Worm (Caenorhabditis elegans) whole organism, young adult: ENCODE data around the gene Y39F10A.1.

Experiments
- D2030.7 ChIP-seq: fragments of 200-800 bp; sonication (Bioruptor generic); IDR thresholded peaks from 2 replicates; pipeline ENCODE4 v1.3.6; 2022; ENCODE audit warnings: missing genetic modification reagents, missing genetic modification characterization, missing compliant biosample characterization
- F49E8.2 ChIP-seq: sonication (generic microtip); optimal IDR thresholded peaks from 3 replicates; lab custom pipeline; 2017; ENCODE audit warnings: missing genetic modification characterization, mild to moderate bottlenecking, missing compliant biosample characterization, antibody characterized with exemption, moderate library complexity; ENCODE audit not compliant: insufficient read depth
- F55B11.4 ChIP-seq: sonication (generic microtip); optimal IDR thresholded peaks from 2 replicates; lab custom pipeline; 2016; ENCODE audit warnings: missing compliant biosample characterization, missing genetic modification characterization, borderline replicate concordance; ENCODE audit not compliant: insufficient read depth
- F57A8.1 ChIP-seq: fragments of 200-800 bp; sonication (Bioruptor generic); optimal IDR thresholded peaks from 2 replicates; lab custom pipeline; 2018; ENCODE audit warnings: mild to moderate bottlenecking, missing genetic modification characterization, moderate library complexity, missing compliant biosample characterization
- F57C9.4 ChIP-seq: sonication (generic microtip); optimal IDR thresholded peaks from 2 replicates; lab custom pipeline; 2017; ENCODE audit warnings: mild to moderate bottlenecking, missing genetic modification characterization, missing compliant biosample characterization
- K12H6.12 ChIP-seq: fragments of 200-800 bp; sonication (Bioruptor generic); optimal IDR thresholded peaks from 2 replicates; lab custom pipeline; 2018; ENCODE audit warnings: mild to moderate bottlenecking, missing genetic modification characterization, missing compliant biosample characterization
- Y53F4B.3 ChIP-seq: fragments of 200-800 bp; sonication (Bioruptor generic); IDR thresholded peaks from 2 replicates; pipeline ENCODE4 v1.3.6; 2022; ENCODE audit warnings: missing genetic modification reagents, missing genetic modification characterization, missing compliant biosample characterization
- Y53G8AR.9 ChIP-seq: fragments of 200-800 bp; sonication (Bioruptor generic); conservative IDR thresholded peaks from 2 replicates; pipeline ENCODE4 v1.3.6; 2022; ENCODE audit warnings: missing genetic modification reagents, missing genetic modification characterization, missing compliant biosample characterization
- Y56A3A.18 ChIP-seq: fragments of 200-800 bp; sonication (Bioruptor generic); IDR thresholded peaks from 2 replicates; pipeline ENCODE4 v1.3.6; 2022; ENCODE audit warnings: missing genetic modification reagents, missing genetic modification characterization, missing compliant biosample characterization
- Y95B8A.8 ChIP-seq: fragments of 200-800 bp; sonication (Bioruptor generic); IDR thresholded peaks from 2 replicates; pipeline ENCODE4 v1.3.6; 2022; ENCODE audit warnings: missing genetic modification reagents, missing genetic modification characterization, missing compliant biosample characterization
- ama-1 ChIP-seq, 3 experiments: fragments of 150-350 bp in 1 of 3; sonication (generic microtip) in 2 of 3; optimal IDR thresholded peaks; 2 replicates each; lab custom pipeline; 2014 to 2018; ENCODE audit warnings: missing biosample characterization in 2 of 3, missing genetic modification characterization in 2 of 3, missing genetic modification reagents in 2 of 3
- aptf-2 ChIP-seq: fragments of 200-800 bp; sonication (Bioruptor generic); conservative IDR thresholded peaks from 2 replicates; pipeline ENCODE4 v1.3.6; 2022; ENCODE audit warnings: missing genetic modification reagents, missing genetic modification characterization, missing compliant biosample characterization
- bed-1 ChIP-seq: fragments of 200-800 bp; sonication (Bioruptor generic); IDR thresholded peaks from 2 replicates; pipeline ENCODE4 v1.3.6; 2022; ENCODE audit warnings: missing genetic modification reagents, missing genetic modification characterization, missing compliant biosample characterization
- cebp-1 ChIP-seq, 2 experiments: fragments of 200-800 bp in 1 of 2; sonication (Bioruptor generic) in 1 of 2; sonication (generic microtip) in 1 of 2; IDR thresholded peaks in 1 of 2; optimal IDR thresholded peaks in 1 of 2; 2 replicates each; pipeline versions ENCODE4 v1.3.6 to Lab custom; 2017 to 2022; ENCODE audit warnings: missing compliant biosample characterization in 2 of 2, missing genetic modification characterization in 2 of 2, mild to moderate bottlenecking in 1 of 2, missing genetic modification reagents in 1 of 2, moderate library complexity in 1 of 2
- ceh-58 ChIP-seq: fragments of 200-800 bp; sonication (Bioruptor generic); IDR thresholded peaks from 2 replicates; pipeline ENCODE4 v1.3.6; 2022; ENCODE audit warnings: missing genetic modification characterization, missing compliant biosample characterization
- dpl-1 ChIP-seq: fragments of 150-350 bp; optimal IDR thresholded peaks from 2 replicates; lab custom pipeline; 2014; ENCODE audit warnings: missing biosample characterization, missing genetic modification reagents, missing genetic modification characterization
- egl-18 ChIP-seq: fragments of 200-800 bp; sonication (Bioruptor generic); IDR thresholded peaks from 2 replicates; pipeline ENCODE4 v1.3.6; 2022; ENCODE audit warnings: missing genetic modification reagents, missing genetic modification characterization, missing compliant biosample characterization
- him-1 ChIP-seq: sonication (generic microtip); optimal IDR thresholded peaks from 2 replicates; lab custom pipeline; 2016; ENCODE audit warnings: missing genotype, missing genetic modification reagents, missing genetic modification characterization, missing compliant biosample characterization
- hlh-12 ChIP-seq: sonication (generic microtip); optimal IDR thresholded peaks from 2 replicates; lab custom pipeline; 2016; ENCODE audit warnings: missing genetic modification characterization, missing compliant biosample characterization
- hlh-26 ChIP-seq: fragments of 200-800 bp; sonication (Bioruptor generic); conservative IDR thresholded peaks from 2 replicates; pipeline ENCODE4 v1.3.6; 2022; ENCODE audit warnings: missing genetic modification reagents, missing genetic modification characterization, missing compliant biosample characterization
- hmg-1.2 ChIP-seq: fragments of 200-800 bp; sonication (Bioruptor generic); IDR thresholded peaks from 2 replicates; pipeline ENCODE4 v1.3.6; 2022; ENCODE audit warnings: missing genetic modification reagents, missing genetic modification characterization, missing compliant biosample characterization
- let-526 ChIP-seq: fragments of 200-800 bp; sonication (Bioruptor generic); IDR thresholded peaks from 2 replicates; pipeline ENCODE4 v1.3.6; 2022; ENCODE audit warnings: missing genetic modification reagents, missing genetic modification characterization, missing compliant biosample characterization
- lin-40 ChIP-seq: sonication (generic microtip); optimal IDR thresholded peaks from 2 replicates; lab custom pipeline; 2016; ENCODE audit warnings: missing genetic modification characterization, mild to moderate bottlenecking, missing compliant biosample characterization, missing genotype, missing genetic modification reagents
- lsl-1 ChIP-seq: fragments of 200-800 bp; sonication (Bioruptor generic); optimal IDR thresholded peaks from 2 replicates; lab custom pipeline; 2018; ENCODE audit warnings: mild to moderate bottlenecking, missing genetic modification characterization, moderate library complexity, missing compliant biosample characterization
- madf-3 ChIP-seq: fragments of 200-800 bp; sonication (Bioruptor generic); IDR thresholded peaks from 2 replicates; pipeline ENCODE4 v1.3.6; 2022; ENCODE audit warnings: missing genetic modification reagents, missing genetic modification characterization, missing compliant biosample characterization
- nfya-1 ChIP-seq: sonication (generic microtip); optimal IDR thresholded peaks from 2 replicates; lab custom pipeline; 2017; ENCODE audit warnings: antibody characterized with exemption, missing compliant biosample characterization, missing genetic modification characterization, borderline replicate concordance; ENCODE audit not compliant: insufficient read depth
- nfya-2 ChIP-seq: fragments of 200-800 bp; sonication (Bioruptor generic); IDR thresholded peaks from 2 replicates; pipeline ENCODE4 v1.3.6; 2022; ENCODE audit warnings: missing genetic modification reagents, missing genetic modification characterization, missing compliant biosample characterization
- pbrm-1 ChIP-seq: fragments of 200-800 bp; sonication (Bioruptor generic); IDR thresholded peaks from 2 replicates; pipeline ENCODE4 v1.3.6; 2022; ENCODE audit warnings: missing genetic modification reagents, missing genetic modification characterization, missing compliant biosample characterization
- pha-4 ChIP-seq: fragments of 150-350 bp; sonication (generic microtip); optimal IDR thresholded peaks from 2 replicates; lab custom pipeline; 2014; ENCODE audit warnings: missing biosample characterization, missing genetic modification reagents, missing genetic modification characterization
- rcor-1 ChIP-seq: fragments of 200-800 bp; sonication (Bioruptor generic); IDR thresholded peaks from 2 replicates; pipeline ENCODE4 v1.3.6; 2022; ENCODE audit warnings: missing genetic modification reagents, missing genetic modification characterization, missing compliant biosample characterization
- repo-1 ChIP-seq: sonication (generic microtip); optimal IDR thresholded peaks from 2 replicates; lab custom pipeline; 2017; ENCODE audit warnings: mild to moderate bottlenecking, missing genetic modification characterization, missing compliant biosample characterization
- snpc-1.3 ChIP-seq: sonication (generic microtip); optimal IDR thresholded peaks from 2 replicates; lab custom pipeline; 2017; ENCODE audit warnings: missing genetic modification characterization, mild to moderate bottlenecking, missing compliant biosample characterization, antibody characterized with exemption, moderate library complexity, missing genotype, missing genetic modification reagents; ENCODE audit not compliant: insufficient read depth
- somi-1 ChIP-seq: fragments of 200-800 bp; sonication (Bioruptor generic); optimal IDR thresholded peaks from 2 replicates; lab custom pipeline; 2018; ENCODE audit warnings: mild to moderate bottlenecking, missing genetic modification characterization, missing compliant biosample characterization
- unc-130 ChIP-seq: sonication (generic microtip); optimal IDR thresholded peaks from 2 replicates; lab custom pipeline; 2016; ENCODE audit warnings: missing genetic modification reagents, missing genetic modification characterization, missing compliant biosample characterization
- unc-62 ChIP-seq: fragments of 150-350 bp; optimal IDR thresholded peaks from 2 replicates; lab custom pipeline; 2014; ENCODE audit warnings: missing biosample characterization, missing genetic modification reagents, missing genetic modification characterization
- zfh-2 ChIP-seq: fragments of 200-800 bp; sonication (Bioruptor generic); conservative IDR thresholded peaks from 2 replicates; pipeline ENCODE4 v1.3.6; 2022; ENCODE audit warnings: missing genetic modification reagents, missing genetic modification characterization, missing compliant biosample characterization
- ztf-28 ChIP-seq: fragments of 200-800 bp; sonication (Bioruptor generic); IDR thresholded peaks from 2 replicates; pipeline ENCODE4 v1.3.6; 2022; ENCODE audit warnings: missing genetic modification reagents, missing genetic modification characterization, missing compliant biosample characterization
- ztf-6 ChIP-seq: fragments of 200-800 bp; sonication (Bioruptor generic); IDR thresholded peaks from 2 replicates; pipeline ENCODE4 v1.3.6; 2022; ENCODE audit warnings: missing genetic modification reagents, missing genetic modification characterization, missing compliant biosample characterization

The Y39F10A.1 gene

ce11 chrII:754971-755370 is 20.2 kb upstream of the Y39F10A.1 start (continued):
- TF ChIP-seq lsl-1 (GFP tag; lab: Kevin White, UChicago) = no peak
- no peak for TF ChIP-seq aptf-2 (GFP tag; lab: Robert Waterston, UW)
- no peak for TF ChIP-seq him-1 (tag; lab: Kevin White, UChicago)
- TF ChIP-seq repo-1 = no peak
- no peak for TF ChIP-seq unc-62
- TF ChIP-seq nfya-1 (tag; lab: Kevin White, UChicago) = no peak

- no peak for TF ChIP-seq let-526 (GFP tag; lab: Robert Waterston, UW)
- no peak for TF ChIP-seq egl-18
- TF ChIP-seq bed-1 (GFP tag; lab: Robert Waterston, UW) = no peak
- no peak for TF ChIP-seq Y53G8AR.9 (GFP tag; lab: Robert Waterston, UW)
- TF ChIP-seq F55B11.4 (tag; lab: Kevin White, UChicago) = no peak
- no peak for TF ChIP-seq ama-1 (optimal IDR thresholded peaks at IDR 0.05; lab: Kevin White, UChicago)
- no peak for TF ChIP-seq ama-1 (GFP tag; optimal IDR thresholded peaks at IDR 0.05; lab: Kevin White, UChicago)
- no peak for TF ChIP-seq cebp-1 (GFP tag; IDR thresholded peaks at IDR 0.05; lab: Robert Waterston, UW)
- no peak for TF ChIP-seq cebp-1 (tag; optimal IDR thresholded peaks at IDR 0.05; lab: Kevin White, UChicago)
- no peak for TF ChIP-seq Y53F4B.3 (GFP tag; lab: Robert Waterston, UW)
- TF ChIP-seq nfya-2 (GFP tag; lab: Robert Waterston, UW) = no peak
- no peak for TF ChIP-seq Y95B8A.8 (GFP tag; lab: Robert Waterston, UW)
- no peak for TF ChIP-seq pbrm-1 (GFP tag; lab: Robert Waterston, UW)
- TF ChIP-seq hlh-12 (tag; lab: Kevin White, UChicago) = no peak
- no peak for TF ChIP-seq pha-4 (tag; lab: Kevin White, UChicago)
Observed at ce11 chrII:756161-756560, 19.0 kb upstream of the Y39F10A.1 start.

ce11 chrII:757224-757623 is 17.9 kb upstream of the Y39F10A.1 start:
- TF ChIP-seq F57C9.4 (tag; lab: Kevin White, UChicago) (no peak), let-526 (GFP tag; lab: Robert Waterston, UW) (no peak), snpc-1.3 (tag; lab: Kevin White, UChicago) (no peak), ztf-6 (GFP tag; lab: Robert Waterston, UW) (no peak), hlh-26 (GFP tag; lab: Robert Waterston, UW) (no peak), dpl-1 (GFP tag; lab: Kevin White, UChicago) (no peak), madf-3 (no peak), nfya-1 (tag; lab: Kevin White, UChicago) (no peak)

DNA sequence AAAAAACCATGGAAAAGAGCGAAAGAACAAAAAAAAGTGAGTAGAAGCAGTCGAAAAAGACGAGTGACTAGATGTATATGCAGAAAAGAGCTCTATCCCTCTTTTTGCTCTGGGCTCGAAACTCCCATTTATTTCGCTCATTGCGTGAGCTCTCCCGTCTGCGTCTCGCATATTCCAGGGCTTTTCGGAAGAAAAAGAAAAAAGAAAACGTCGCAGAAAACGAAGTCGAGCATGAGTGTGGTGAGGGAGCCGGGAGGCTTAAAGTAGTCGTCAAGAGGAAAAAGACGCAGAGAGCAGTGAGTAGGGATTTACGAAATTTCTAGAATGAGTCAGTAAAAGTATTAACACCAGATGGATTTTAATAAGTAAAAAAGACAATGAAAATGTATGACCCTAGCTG is 15.3 kb upstream of the Y39F10A.1 start:
- peak; percentile 26; the same call in 1 of the 2 replicates for TF ChIP-seq hmg-1.2
- peak; percentile 19 for TF ChIP-seq K12H6.12
- no peak for TF ChIP-seq snpc-1.3 (tag; lab: Kevin White, UChicago)
- TF ChIP-seq Y56A3A.18 (GFP tag; lab: Robert Waterston, UW) = no peak
- no peak for TF ChIP-seq rcor-1
- no peak for TF ChIP-seq nfya-2 (GFP tag; lab: Robert Waterston, UW)
- no peak for TF ChIP-seq D2030.7 (GFP tag; lab: Robert Waterston, UW)
- no peak for TF ChIP-seq lin-40
- no peak for TF ChIP-seq ceh-58 (GFP tag; lab: Robert Waterston, UW)
- no peak for TF ChIP-seq F49E8.2 (tag; lab: Kevin White, UChicago)
- no peak for TF ChIP-seq somi-1 (GFP tag; lab: Kevin White, UChicago)
- peak; percentile 51; the same call in 1 of the 2 replicates for TF ChIP-seq zfh-2 (GFP tag; lab: Robert Waterston, UW)
- no peak for TF ChIP-seq unc-130
- no peak for TF ChIP-seq ztf-28 (GFP tag; lab: Robert Waterston, UW)
- no peak for TF ChIP-seq F57A8.1 (GFP tag; lab: Kevin White, UChicago)
- TF ChIP-seq, all 124 proteins: peak for 3
